Fruit fly (Drosophila melanogaster) whole organism, embryonic: ENCODE measurements around the gene CG4291.

Experiments
- Atf3 ChIP-seq: fragments of 200-800 bp; sonication (Bioruptor generic); optimal IDR thresholded peaks from 3 replicates; lab custom pipeline; 2016; ENCODE audit warnings: missing biosample characterization, missing genetic modification characterization
- BEAF-32 ChIP-seq: fragments of 200-800 bp; sonication (Bioruptor generic); optimal IDR thresholded peaks from 3 replicates; lab custom pipeline; 2017; ENCODE audit warnings: missing biosample characterization, missing genetic modification characterization, mild to moderate bottlenecking, moderate library complexity, missing genetic modification reagents
- CG11085 ChIP-seq: fragments of 200-800 bp; sonication (Bioruptor generic); IDR thresholded peaks from 2 replicates; pipeline ENCODE4 v1.3.6; 2022; ENCODE audit warnings: missing biosample characterization, missing genetic modification characterization
- CG13424 ChIP-seq: fragments of 200-800 bp; sonication (Bioruptor generic); optimal IDR thresholded peaks from 2 replicates; lab custom pipeline; 2019; ENCODE audit warnings: missing biosample characterization, mild to moderate bottlenecking, missing genetic modification characterization, moderate library complexity
- CG13775 ChIP-seq: fragments of 200-800 bp; sonication (Bioruptor generic); optimal IDR thresholded peaks from 3 replicates; lab custom pipeline; 2017; ENCODE audit warnings: missing biosample characterization, mild to moderate bottlenecking, missing genetic modification characterization
- CG1603 ChIP-seq: fragments of 200-800 bp; sonication (Bioruptor generic); optimal IDR thresholded peaks from 2 replicates; lab custom pipeline; 2019; ENCODE audit warnings: missing biosample characterization, mild to moderate bottlenecking, missing genetic modification characterization, moderate library complexity
- CG16779 ChIP-seq: fragments of 200-800 bp; sonication (Bioruptor generic); IDR thresholded peaks from 2 replicates; pipeline ENCODE4 v1.3.6; 2022; ENCODE audit warnings: missing biosample characterization, missing genetic modification characterization
- CG17359 ChIP-seq: fragments of 200-800 bp; sonication (Bioruptor generic); optimal IDR thresholded peaks from 3 replicates; lab custom pipeline; 2018; ENCODE audit warnings: missing biosample characterization, mild to moderate bottlenecking, missing genetic modification characterization, moderate library complexity
- CG17568 ChIP-seq: fragments of 200-800 bp; sonication (Bioruptor generic); optimal IDR thresholded peaks from 2 replicates; lab custom pipeline; 2018; ENCODE audit warnings: missing biosample characterization, mild to moderate bottlenecking, missing genetic modification characterization, moderate library complexity
- CG18476 ChIP-seq: fragments of 200-800 bp; sonication (Bioruptor generic); optimal IDR thresholded peaks from 2 replicates; lab custom pipeline; 2016; ENCODE audit warnings: missing biosample characterization, mild to moderate bottlenecking, missing genetic modification characterization
- CG2129 ChIP-seq: fragments of 200-800 bp; sonication (Bioruptor generic); IDR thresholded peaks from 2 replicates; pipeline ENCODE4 v1.3.6; 2022; ENCODE audit warnings: missing biosample characterization, missing genetic modification characterization; ENCODE audit not compliant: partially characterized antibody
- CG31365 ChIP-seq: fragments of 200-800 bp; sonication (Bioruptor generic); optimal IDR thresholded peaks from 2 replicates; lab custom pipeline; 2018; ENCODE audit warnings: missing biosample characterization, mild to moderate bottlenecking, missing genetic modification characterization
- CG32532 ChIP-seq: fragments of 200-800 bp; sonication (Bioruptor generic); IDR thresholded peaks from 2 replicates; pipeline ENCODE4 v1.3.6; 2022; ENCODE audit warnings: missing biosample characterization, missing genetic modification characterization
- CG34422 ChIP-seq: fragments of 200-800 bp; sonication (Bioruptor generic); IDR thresholded peaks from 3 replicates; pipeline ENCODE4 v1.3.6; 2022; ENCODE audit warnings: missing biosample characterization, missing genetic modification characterization
- CG42726 ChIP-seq: fragments of 200-800 bp; sonication (Bioruptor generic); IDR thresholded peaks from 2 replicates; pipeline ENCODE4 v1.3.6; 2022; ENCODE audit warnings: missing biosample characterization, missing genetic modification characterization; ENCODE audit not compliant: partially characterized antibody
- CG43689 ChIP-seq: fragments of 200-800 bp; sonication (Bioruptor generic); IDR thresholded peaks from 2 replicates; pipeline ENCODE4 v1.3.6; 2022; ENCODE audit warnings: missing biosample characterization, missing genetic modification characterization
- CG4424 ChIP-seq: fragments of 200-800 bp; sonication (Bioruptor generic); optimal IDR thresholded peaks from 3 replicates; lab custom pipeline; 2016; ENCODE audit warnings: missing biosample characterization, missing genetic modification characterization
- CG6689 ChIP-seq: fragments of 200-800 bp; sonication (Bioruptor generic); IDR thresholded peaks from 2 replicates; pipeline ENCODE4 v1.3.6; 2022; ENCODE audit warnings: missing biosample characterization, missing genetic modification characterization
- CG7372 ChIP-seq: fragments of 200-800 bp; sonication (Bioruptor generic); IDR thresholded peaks from 2 replicates; pipeline ENCODE4 v1.3.6; 2022; ENCODE audit warnings: missing biosample characterization, missing genetic modification characterization
- CG8281 ChIP-seq: fragments of 200-800 bp; sonication (Bioruptor generic); optimal IDR thresholded peaks from 2 replicates; lab custom pipeline; 2018; ENCODE audit warnings: missing biosample characterization, mild to moderate bottlenecking, missing genetic modification characterization, moderate library complexity
- CG8478 ChIP-seq: fragments of >200 bp; optimal IDR thresholded peaks from 2 replicates; lab custom pipeline; 2018
- CHES-1-like ChIP-seq: fragments of 200-800 bp; sonication (Bioruptor generic); optimal IDR thresholded peaks from 2 replicates; lab custom pipeline; 2016; ENCODE audit warnings: missing biosample characterization, missing genetic modification characterization
- Dad ChIP-seq: fragments of 200-800 bp; sonication (Bioruptor generic); optimal IDR thresholded peaks from 3 replicates; lab custom pipeline; 2016; ENCODE audit warnings: missing biosample characterization, missing genetic modification characterization
- E2f2 ChIP-seq: fragments of 200-800 bp; sonication (Bioruptor generic); IDR thresholded peaks from 2 replicates; pipeline ENCODE4 v1.3.6; 2022; ENCODE audit warnings: missing biosample characterization, missing genetic modification characterization
- HmgD ChIP-seq: fragments of 200-800 bp; sonication (Bioruptor generic); optimal IDR thresholded peaks from 3 replicates; lab custom pipeline; 2016; ENCODE audit warnings: missing biosample characterization, missing genetic modification characterization
- Lpt ChIP-seq: fragments of >200 bp; optimal IDR thresholded peaks from 2 replicates; lab custom pipeline; 2018; ENCODE audit warnings: missing biosample characterization, missing genetic modification characterization
- NK7.1 ChIP-seq: fragments of 200-800 bp; sonication (Bioruptor generic); optimal IDR thresholded peaks from 3 replicates; lab custom pipeline; 2016; ENCODE audit warnings: missing biosample characterization, missing genetic modification characterization
- ato ChIP-seq: fragments of 200-800 bp; sonication (Bioruptor generic); IDR thresholded peaks from 2 replicates; pipeline ENCODE4 v1.3.6; 2022; ENCODE audit warnings: missing biosample characterization, missing genetic modification characterization; ENCODE audit not compliant: partially characterized antibody
- bigmax ChIP-seq: fragments of 200-800 bp; sonication (Bioruptor generic); optimal IDR thresholded peaks from 2 replicates; lab custom pipeline; 2018; ENCODE audit warnings: missing biosample characterization, mild to moderate bottlenecking, missing genetic modification characterization
- chm ChIP-seq: fragments of 200-800 bp; sonication (Bioruptor generic); IDR thresholded peaks from 2 replicates; pipeline ENCODE4 v1.3.6; 2022; ENCODE audit warnings: missing biosample characterization, missing genetic modification characterization
- chn ChIP-seq: fragments of 200-800 bp; sonication (Bioruptor generic); optimal IDR thresholded peaks from 2 replicates; lab custom pipeline; 2016; ENCODE audit warnings: missing biosample characterization, missing genetic modification characterization
- corto ChIP-seq: fragments of 200-800 bp; sonication (Bioruptor generic); optimal IDR thresholded peaks from 2 replicates; lab custom pipeline; 2016; ENCODE audit warnings: missing biosample characterization, mild to moderate bottlenecking, missing genetic modification characterization, moderate library complexity
- croc ChIP-seq: fragments of 200-800 bp; sonication (Bioruptor generic); conservative IDR thresholded peaks from 3 replicates; pipeline ENCODE4 v1.3.6; 2022; ENCODE audit warnings: missing biosample characterization, missing genetic modification characterization
- eve ChIP-seq, 2 experiments: fragments of >200 bp; optimal IDR thresholded peaks; 2 replicates each; lab custom pipeline; 2017; ENCODE audit warnings: missing biosample characterization in 2 of 2, missing genetic modification characterization in 2 of 2
- gce ChIP-seq: fragments of 200-800 bp; sonication (Bioruptor generic); IDR thresholded peaks from 3 replicates; pipeline ENCODE4 v1.3.6; 2022; ENCODE audit warnings: missing biosample characterization, missing genetic modification characterization
- gt ChIP-seq: fragments of 200-800 bp; sonication (Bioruptor generic); IDR thresholded peaks from 2 replicates; pipeline ENCODE4 v1.3.6; 2022; ENCODE audit warnings: missing biosample characterization, missing genetic modification characterization
- ham ChIP-seq: fragments of 200-800 bp; sonication (Bioruptor generic); IDR thresholded peaks from 2 replicates; pipeline ENCODE4 v1.3.6; 2022; ENCODE audit warnings: missing biosample characterization, missing genetic modification characterization
- jigr1 ChIP-seq: fragments of 200-800 bp; sonication (Bioruptor generic); IDR thresholded peaks from 3 replicates; pipeline ENCODE4 v1.3.6; 2022; ENCODE audit warnings: missing biosample characterization, missing genetic modification characterization
- knrl ChIP-seq: fragments of 200-800 bp; sonication (Bioruptor generic); IDR thresholded peaks from 3 replicates; pipeline ENCODE4 v1.3.6; 2022; ENCODE audit warnings: missing biosample characterization, missing genetic modification characterization; ENCODE audit not compliant: partially characterized antibody
- mam ChIP-seq: fragments of 200-800 bp; sonication (Bioruptor generic); optimal IDR thresholded peaks from 3 replicates; lab custom pipeline; 2016; ENCODE audit warnings: missing biosample characterization, missing genetic modification characterization
- nom ChIP-seq: fragments of 200-800 bp; sonication (Bioruptor generic); optimal IDR thresholded peaks from 2 replicates; lab custom pipeline; 2017; ENCODE audit warnings: missing biosample characterization, missing genetic modification characterization, mild to moderate bottlenecking, moderate library complexity, missing genetic modification reagents
- prd ChIP-seq, 3 experiments: fragments of >200 bp in 2 of 3; fragments of 200-800 bp in 1 of 3; sonication (Bioruptor generic) in 1 of 3; optimal IDR thresholded peaks in 2 of 3; IDR thresholded peaks in 1 of 3; 2 replicates in 2 of 3; 3 replicates in 1 of 3; pipeline versions ENCODE4 v1.3.6 to Lab custom; 2017 to 2022; ENCODE audit warnings: missing biosample characterization in 1 of 3, missing genetic modification characterization in 1 of 3
- ro ChIP-seq: fragments of 200-800 bp; sonication (Bioruptor generic); IDR thresholded peaks from 2 replicates; pipeline ENCODE4 v1.3.6; 2022; ENCODE audit warnings: missing biosample characterization, missing genetic modification characterization
- sisA ChIP-seq: fragments of 200-800 bp; sonication (Bioruptor generic); IDR thresholded peaks from 2 replicates; pipeline ENCODE4 v1.3.6; 2022; ENCODE audit warnings: missing biosample characterization, missing genetic modification characterization
- slou ChIP-seq: fragments of 200-800 bp; sonication (Bioruptor generic); optimal IDR thresholded peaks from 3 replicates; lab custom pipeline; 2016; ENCODE audit warnings: missing biosample characterization, missing genetic modification characterization
- tio ChIP-seq: fragments of 200-800 bp; sonication (Bioruptor generic); optimal IDR thresholded peaks from 2 replicates; lab custom pipeline; 2017; ENCODE audit warnings: missing biosample characterization, missing genetic modification characterization, inconsistent platforms
- tna ChIP-seq: fragments of 200-800 bp; sonication (Bioruptor generic); IDR thresholded peaks from 2 replicates; pipeline ENCODE4 v1.3.6; 2022; ENCODE audit warnings: missing biosample characterization, missing genetic modification characterization; ENCODE audit not compliant: partially characterized antibody
- vvl ChIP-seq: fragments of 200-800 bp; sonication (Bioruptor generic); IDR thresholded peaks from 2 replicates; pipeline ENCODE4 v1.3.6; 2022; ENCODE audit warnings: missing biosample characterization, missing genetic modification characterization
- wdn ChIP-seq: fragments of 200-800 bp; sonication (Bioruptor generic); IDR thresholded peaks from 2 replicates; pipeline ENCODE4 v1.3.6; 2022; ENCODE audit warnings: missing biosample characterization, missing genetic modification characterization
- zf30C ChIP-seq: fragments of 200-800 bp; sonication (Bioruptor generic); optimal IDR thresholded peaks from 3 replicates; lab custom pipeline; 2018; ENCODE audit warnings: missing biosample characterization, mild to moderate bottlenecking, missing genetic modification characterization

CG4291 gene

dm6 chr2L:819315-820032 is 33.1 kb downstream of the CG4291 start, which contains the start of the genes PGAP2 and Clp (continued):
- TF ChIP-seq CG18476 (GFP tag; lab: Kevin White, UChicago) (peak; percentile 53), prd (optimal IDR thresholded peaks at IDR 0.05; lab: Kevin White, UChicago) (no peak), prd (GFP tag; IDR thresholded peaks at IDR 0.05; lab: Robert Waterston, UW) (peak; percentile 85), E2f2 (peak; percentile 32; the same call in 1 of the 2 replicates), Dad (GFP tag; lab: Kevin White, UChicago) (no peak), CG8478 (no peak), eve (GFP tag; optimal IDR thresholded peaks at IDR 0.05; lab: Kevin White, UChicago) (no peak), gt (GFP tag; lab: Robert Waterston, UW) (no peak), CG17359 (peak; percentile 67), slou (GFP tag; lab: Kevin White, UChicago) (peak; percentile 49), chn (peak; percentile 51), BEAF-32 (GFP tag; lab: Kevin White, UChicago) (peak; percentile 77), Lpt (GFP tag; lab: Kevin White, UChicago) (no peak), Atf3 (GFP tag; lab: Kevin White, UChicago) (no peak), wdn (GFP tag; lab: Robert Waterston, UW) (no peak), CG43689 (GFP tag; lab: Robert Waterston, UW) (no peak), CG17568 (GFP tag; lab: Kevin White, UChicago) (no peak), CG7372 (GFP tag; lab: Robert Waterston, UW) (peak; percentile 93), CG16779 (GFP tag; lab: Robert Waterston, UW) (no peak), HmgD (GFP tag; lab: Kevin White, UChicago) (no peak), CG13775 (GFP tag; lab: Kevin White, UChicago) (peak; percentile 82), CG8281 (tag; lab: Kevin White, UChicago) (peak; percentile 29), tna (GFP tag; lab: Robert Waterston, UW) (peak; percentile 7; the same call in 1 of the 2 replicates), CG34422 (GFP tag; lab: Robert Waterston, UW) (peak; percentile 84), nom (peak; percentile 3), CG6689 (GFP tag; lab: Robert Waterston, UW) (peak; percentile 76), ato (GFP tag; lab: Robert Waterston, UW) (peak; percentile 31; the same call in 1 of the 2 replicates), CHES-1-like (peak; percentile 30), tio (GFP tag; lab: Kevin White, UChicago) (no peak), CG31365 (tag; lab: Kevin White, UChicago) (no peak), sisA (GFP tag; lab: Robert Waterston, UW) (peak; percentile 76), chm (GFP tag; lab: Robert Waterston, UW) (no peak), CG1603 (tag; lab: Kevin White, UChicago) (peak; percentile 48), CG11085 (GFP tag; lab: Robert Waterston, UW) (peak; percentile 75), bigmax (GFP tag; lab: Kevin White, UChicago) (no peak), CG4424 (GFP tag; lab: Kevin White, UChicago) (peak; percentile 79), CG13424 (peak; percentile 79), ham (no peak), croc (GFP tag; lab: Robert Waterston, UW) (peak; percentile 71), NK7.1 (peak; percentile 6), CG42726 (GFP tag; lab: Robert Waterston, UW) (no peak), corto (no peak), CG2129 (peak; percentile 21; the same call in 1 of the 2 replicates), CG32532 (GFP tag; lab: Robert Waterston, UW) (peak; percentile 79), zf30C (GFP tag; lab: Kevin White, UChicago) (no peak), jigr1 (GFP tag; lab: Robert Waterston, UW) (no peak), knrl (GFP tag; lab: Robert Waterston, UW) (peak; percentile 52; the same call in 2 of the 3 replicates), ro (peak; percentile 30; the same call in 1 of the 2 replicates), vvl (peak; percentile 79), mam (GFP tag; lab: Kevin White, UChicago) (peak; percentile 64), gce (GFP tag; lab: Robert Waterston, UW) (no peak)
